Fruit fly (Drosophila melanogaster) whole organism, embryonic: ENCODE results near the gene CG8891.

Experiments used
- Abd-B ChIP-seq: fragments of 200-800 bp; sonication (Bioruptor generic); optimal IDR thresholded peaks from 2 replicates; lab custom pipeline; 2018; ENCODE audit warnings: missing biosample characterization, mild to moderate bottlenecking, missing genetic modification characterization, moderate library complexity
- B-H2 ChIP-seq: fragments of 200-800 bp; sonication (Bioruptor generic); optimal IDR thresholded peaks from 2 replicates; lab custom pipeline; 2018; ENCODE audit warnings: missing biosample characterization, mild to moderate bottlenecking, missing genetic modification characterization
- BEAF-32 ChIP-seq: fragments of 200-800 bp; sonication (Bioruptor generic); optimal IDR thresholded peaks from 3 replicates; lab custom pipeline; 2017; ENCODE audit warnings: missing biosample characterization, missing genetic modification characterization, mild to moderate bottlenecking, moderate library complexity, missing genetic modification reagents
- BtbVII ChIP-seq: fragments of 200-800 bp; sonication (Bioruptor generic); optimal IDR thresholded peaks from 3 replicates; lab custom pipeline; 2017; ENCODE audit warnings: missing biosample characterization, mild to moderate bottlenecking, missing genetic modification characterization
- CG10267 ChIP-seq: fragments of 200-800 bp; sonication (Bioruptor generic); optimal IDR thresholded peaks from 2 replicates; lab custom pipeline; 2018; ENCODE audit warnings: missing biosample characterization, mild to moderate bottlenecking, missing genetic modification characterization, moderate library complexity
- CG16813 ChIP-seq: fragments of 200-800 bp; sonication (Bioruptor generic); IDR thresholded peaks from 3 replicates; pipeline ENCODE4 v1.3.6; 2022; ENCODE audit warnings: missing biosample characterization, missing genetic modification characterization; ENCODE audit not compliant: partially characterized antibody
- CG17385 ChIP-seq: fragments of 200-800 bp; sonication (Bioruptor generic); optimal IDR thresholded peaks from 3 replicates; lab custom pipeline; 2018; ENCODE audit warnings: missing biosample characterization, mild to moderate bottlenecking, missing genetic modification characterization
- CG17802 ChIP-seq: fragments of 200-800 bp; sonication (Bioruptor generic); optimal IDR thresholded peaks from 2 replicates; lab custom pipeline; 2018; ENCODE audit warnings: missing biosample characterization, mild to moderate bottlenecking, missing genetic modification characterization, moderate library complexity
- CG17829 ChIP-seq: fragments of 200-800 bp; optimal IDR thresholded peaks from 2 replicates; lab custom pipeline; 2019; ENCODE audit warnings: missing biosample characterization, mild to moderate bottlenecking, missing genetic modification characterization, moderate library complexity
- CG2120 ChIP-seq: fragments of 200-800 bp; sonication (Bioruptor generic); optimal IDR thresholded peaks from 3 replicates; lab custom pipeline; 2016; ENCODE audit warnings: missing biosample characterization, missing genetic modification characterization
- CG30020 ChIP-seq: fragments of 200-800 bp; optimal IDR thresholded peaks from 2 replicates; lab custom pipeline; 2019; ENCODE audit warnings: missing biosample characterization, mild to moderate bottlenecking, missing genetic modification characterization, moderate library complexity
- CG34224 ChIP-seq: fragments of 200-800 bp; sonication (Bioruptor generic); IDR thresholded peaks from 3 replicates; pipeline ENCODE4 v1.3.6; 2022; ENCODE audit warnings: missing biosample characterization, missing genetic modification characterization; ENCODE audit not compliant: partially characterized antibody
- CG3995 ChIP-seq: fragments of 200-800 bp; sonication (Bioruptor generic); optimal IDR thresholded peaks from 3 replicates; lab custom pipeline; 2016; ENCODE audit warnings: missing biosample characterization, missing genetic modification characterization
- CG6683 ChIP-seq: fragments of 200-800 bp; sonication (Bioruptor generic); optimal IDR thresholded peaks from 2 replicates; lab custom pipeline; 2017; ENCODE audit warnings: missing biosample characterization, mild to moderate bottlenecking, missing genetic modification characterization, missing genetic modification reagents
- CG6689 ChIP-seq: fragments of 200-800 bp; sonication (Bioruptor generic); IDR thresholded peaks from 2 replicates; pipeline ENCODE4 v1.3.6; 2022; ENCODE audit warnings: missing biosample characterization, missing genetic modification characterization
- CHES-1-like ChIP-seq: fragments of 200-800 bp; sonication (Bioruptor generic); optimal IDR thresholded peaks from 2 replicates; lab custom pipeline; 2016; ENCODE audit warnings: missing biosample characterization, missing genetic modification characterization
- CTCF ChIP-seq: fragments of 200-800 bp; sonication (Bioruptor generic); optimal IDR thresholded peaks from 2 replicates; lab custom pipeline; 2017; ENCODE audit warnings: missing biosample characterization, mild to moderate bottlenecking, missing genetic modification characterization, moderate library complexity
- CoRest ChIP-seq: fragments of 200-800 bp; sonication (Bioruptor generic); optimal IDR thresholded peaks from 3 replicates; lab custom pipeline; 2018; ENCODE audit warnings: missing biosample characterization, mild to moderate bottlenecking, missing genetic modification characterization, moderate library complexity
- D19B ChIP-seq: fragments of 200-800 bp; sonication (Bioruptor generic); optimal IDR thresholded peaks from 2 replicates; lab custom pipeline; 2017; ENCODE audit warnings: missing biosample characterization, mild to moderate bottlenecking, missing genetic modification characterization
- Dip3 ChIP-seq: fragments of 200-800 bp; sonication (Bioruptor generic); optimal IDR thresholded peaks from 3 replicates; lab custom pipeline; 2016; ENCODE audit warnings: missing biosample characterization, missing genetic modification characterization
- Dp ChIP-seq: fragments of 200-800 bp; sonication (Bioruptor generic); optimal IDR thresholded peaks from 2 replicates; lab custom pipeline; 2018; ENCODE audit warnings: missing biosample characterization, mild to moderate bottlenecking, missing genetic modification characterization, moderate library complexity
- E2f2 ChIP-seq: fragments of 200-800 bp; sonication (Bioruptor generic); IDR thresholded peaks from 2 replicates; pipeline ENCODE4 v1.3.6; 2022; ENCODE audit warnings: missing biosample characterization, missing genetic modification characterization
- Fer1 ChIP-seq: fragments of 200-800 bp; sonication (Bioruptor generic); optimal IDR thresholded peaks from 2 replicates; lab custom pipeline; 2017; ENCODE audit warnings: missing biosample characterization, mild to moderate bottlenecking, missing genetic modification characterization
- HLH54F ChIP-seq: fragments of 200-800 bp; sonication (Bioruptor generic); optimal IDR thresholded peaks from 3 replicates; lab custom pipeline; 2016; ENCODE audit warnings: missing biosample characterization, missing genetic modification characterization
- HLHmδ ChIP-seq: fragments of 200-800 bp; sonication (Bioruptor generic); optimal IDR thresholded peaks from 2 replicates; lab custom pipeline; 2018; ENCODE audit warnings: missing biosample characterization, mild to moderate bottlenecking, missing genetic modification characterization, moderate library complexity
- MBD-R2 ChIP-seq: fragments of 200-800 bp; sonication (Bioruptor generic); IDR thresholded peaks from 2 replicates; pipeline ENCODE4 v1.3.6; 2022; ENCODE audit warnings: missing biosample characterization, missing genetic modification characterization
- NfI ChIP-seq: fragments of 200-800 bp; sonication (Bioruptor generic); optimal IDR thresholded peaks from 3 replicates; lab custom pipeline; 2018; ENCODE audit warnings: missing biosample characterization, mild to moderate bottlenecking, missing genetic modification characterization, moderate library complexity
- Pdp1 ChIP-seq, 2 experiments: fragments of 200-800 bp; sonication (Bioruptor generic); optimal IDR thresholded peaks; 3 replicates each; lab custom pipeline; 2016; ENCODE audit warnings: missing biosample characterization in 2 of 2, missing genetic modification characterization in 2 of 2, mild to moderate bottlenecking in 1 of 2, moderate library complexity in 1 of 2
- Ptx1 ChIP-seq: fragments of 200-800 bp; sonication (Bioruptor generic); IDR thresholded peaks from 2 replicates; pipeline ENCODE4 v1.3.6; 2022; ENCODE audit warnings: missing biosample characterization, missing genetic modification characterization
- Scr ChIP-seq: fragments of 200-800 bp; sonication (Bioruptor generic); IDR thresholded peaks from 2 replicates; pipeline ENCODE4 v1.3.6; 2022; ENCODE audit warnings: missing biosample characterization, missing genetic modification characterization; ENCODE audit not compliant: partially characterized antibody
- Trl ChIP-seq, 3 experiments: fragments of >200 bp in 2 of 3; fragments of 200-800 bp in 1 of 3; sonication (Bioruptor generic) in 1 of 3; optimal IDR thresholded peaks; 2 replicates in 1 of 3; 3 replicates in 2 of 3; lab custom pipeline; 2016 to 2017; ENCODE audit warnings: missing biosample characterization in 1 of 3, missing genetic modification characterization in 1 of 3
- YL-1 ChIP-seq: fragments of 200-800 bp; sonication (Bioruptor generic); optimal IDR thresholded peaks from 3 replicates; lab custom pipeline; 2017; ENCODE audit warnings: missing biosample characterization, mild to moderate bottlenecking, missing genetic modification characterization
- bbx ChIP-seq: fragments of 200-800 bp; sonication (Bioruptor generic); IDR thresholded peaks from 2 replicates; pipeline ENCODE4 v1.3.6; 2022; ENCODE audit warnings: missing biosample characterization, missing genetic modification characterization; ENCODE audit not compliant: partially characterized antibody
- bcd ChIP-seq: fragments of 200-800 bp; sonication (Bioruptor generic); optimal IDR thresholded peaks from 2 replicates; lab custom pipeline; 2017; ENCODE audit warnings: missing biosample characterization, mild to moderate bottlenecking, missing genetic modification characterization
- bsh ChIP-seq, 2 experiments: fragments of 200-800 bp; sonication (Bioruptor generic); optimal IDR thresholded peaks; 2 replicates each; lab custom pipeline; 2017 to 2018; ENCODE audit warnings: mild to moderate bottlenecking in 2 of 2, missing biosample characterization in 2 of 2, missing genetic modification characterization in 2 of 2, moderate library complexity in 1 of 2
- chm ChIP-seq: fragments of 200-800 bp; sonication (Bioruptor generic); IDR thresholded peaks from 2 replicates; pipeline ENCODE4 v1.3.6; 2022; ENCODE audit warnings: missing biosample characterization, missing genetic modification characterization
- da ChIP-seq: fragments of 200-800 bp; sonication (Bioruptor generic); optimal IDR thresholded peaks from 2 replicates; lab custom pipeline; 2016; ENCODE audit warnings: missing biosample characterization, missing genetic modification characterization
- fu2 ChIP-seq: fragments of 200-800 bp; sonication (Bioruptor generic); optimal IDR thresholded peaks from 2 replicates; lab custom pipeline; 2016; ENCODE audit warnings: missing biosample characterization, missing genetic modification characterization
- gfzf ChIP-seq: fragments of 200-800 bp; sonication (Bioruptor generic); optimal IDR thresholded peaks from 2 replicates; lab custom pipeline; 2016; ENCODE audit warnings: missing biosample characterization, mild to moderate bottlenecking, missing genetic modification characterization, moderate library complexity
- lab ChIP-seq: fragments of 200-800 bp; sonication (Bioruptor generic); optimal IDR thresholded peaks from 3 replicates; lab custom pipeline; 2017; ENCODE audit warnings: missing biosample characterization, missing genetic modification characterization, mild to moderate bottlenecking, moderate library complexity, missing genetic modification reagents
- lilli ChIP-seq: fragments of 200-800 bp; sonication (Bioruptor generic); optimal IDR thresholded peaks from 3 replicates; lab custom pipeline; 2016; ENCODE audit warnings: missing biosample characterization, missing genetic modification characterization
- phol ChIP-seq: fragments of 200-800 bp; sonication (Bioruptor generic); optimal IDR thresholded peaks from 3 replicates; lab custom pipeline; 2018; ENCODE audit warnings: missing biosample characterization, mild to moderate bottlenecking, missing genetic modification characterization, moderate library complexity
- slbo ChIP-seq: fragments of 200-800 bp; sonication (Bioruptor generic); IDR thresholded peaks from 2 replicates; pipeline ENCODE4 v1.3.6; 2022; ENCODE audit warnings: missing biosample characterization, missing genetic modification characterization
- sna ChIP-seq: fragments of 200-800 bp; sonication (Bioruptor generic); IDR thresholded peaks from 2 replicates; pipeline ENCODE4 v1.3.6; 2022; ENCODE audit warnings: missing biosample characterization, missing genetic modification characterization; ENCODE audit not compliant: partially characterized antibody
- sug ChIP-seq: fragments of 200-800 bp; optimal IDR thresholded peaks from 2 replicates; lab custom pipeline; 2019; ENCODE audit warnings: missing biosample characterization, mild to moderate bottlenecking, missing genetic modification characterization, moderate library complexity
- trem ChIP-seq: fragments of 200-800 bp; optimal IDR thresholded peaks from 3 replicates; lab custom pipeline; 2019; ENCODE audit warnings: missing biosample characterization, mild to moderate bottlenecking, missing genetic modification characterization, moderate library complexity
- unc-4 ChIP-seq: fragments of 200-800 bp; sonication (Bioruptor generic); IDR thresholded peaks from 2 replicates; pipeline ENCODE4 v1.3.6; 2022; ENCODE audit warnings: missing biosample characterization, missing genetic modification characterization; ENCODE audit not compliant: partially characterized antibody

Gene CG8891

dm6 chr2L:4973731-4974415, 5.3 kb downstream of the CG8891 start, which contains the start of gene mRpL28 (continued):
- TF ChIP-seq Abd-B (GFP tag; lab: Kevin White, UChicago): no peak
- TF ChIP-seq YL-1 (GFP tag; lab: Kevin White, UChicago): peak; percentile 89
- TF ChIP-seq CG30020 (tag; lab: Kevin White, UChicago): peak; percentile 39
- peak; percentile 29 for TF ChIP-seq CG3995 (GFP tag; lab: Kevin White, UChicago)
- TF ChIP-seq CHES-1-like: peak; percentile 27
- peak; percentile 56; the same call in 1 of the 2 replicates for TF ChIP-seq bbx (GFP tag; lab: Robert Waterston, UW)
- 0 out of 2 replicates have a peak, but pooled peaks have one; percentile 7 for TF ChIP-seq E2f2 (GFP tag; lab: Robert Waterston, UW)
- TF ChIP-seq slbo (GFP tag; lab: Robert Waterston, UW): peak; percentile 42; the same call in 1 of the 2 replicates
- peak; percentile 48 for TF ChIP-seq sug (tag; lab: Kevin White, UChicago)
- peak; percentile 11 for TF ChIP-seq Dp
- TF ChIP-seq fu2 (GFP tag; lab: Kevin White, UChicago): no peak
- no peak for TF ChIP-seq Trl (optimal IDR thresholded peaks at IDR 0.05; lab: Kevin White, UChicago)
- TF ChIP-seq Trl (GFP tag; optimal IDR thresholded peaks at IDR 0.05; lab: Kevin White, UChicago): peak; percentile 15
- TF ChIP-seq Ptx1 (GFP tag; lab: Robert Waterston, UW): 0 out of 2 replicates have a peak, but pooled peaks have one; percentile 36
- TF ChIP-seq CoRest (tag; lab: Kevin White, UChicago): peak; percentile 26
- peak; percentile 50 for TF ChIP-seq Fer1
- peak in 1 of 2 experiments; percentile 18 for TF ChIP-seq bsh (GFP tag; optimal IDR thresholded peaks at IDR 0.05; lab: Kevin White, UChicago)
- TF ChIP-seq gfzf: peak; percentile 13
- TF ChIP-seq Dip3 (GFP tag; lab: Kevin White, UChicago): peak; percentile 26
- peak; percentile 3 for TF ChIP-seq CTCF (GFP tag; lab: Kevin White, UChicago)
- TF ChIP-seq unc-4 (GFP tag; lab: Robert Waterston, UW): peak; percentile 54
- TF ChIP-seq CG34224 (GFP tag; lab: Robert Waterston, UW): peak; percentile 71
- TF ChIP-seq CG6689 (GFP tag; lab: Robert Waterston, UW): 0 out of 2 replicates have a peak, but pooled peaks have one; percentile 4
- TF ChIP-seq CG17802: peak; percentile 4
- TF ChIP-seq D19B: no peak
- TF ChIP-seq BEAF-32: peak; percentile 40
- peak; percentile 70 for TF ChIP-seq phol
- no peak for TF ChIP-seq NfI (GFP tag; lab: Kevin White, UChicago)
- TF ChIP-seq CG6683 (GFP tag; lab: Kevin White, UChicago): peak; percentile 20
- TF ChIP-seq Pdp1 (GFP tag; optimal IDR thresholded peaks at IDR 0.05; lab: Kevin White, UChicago): peak in 1 of 2 experiments; percentile 97
- no peak for TF ChIP-seq bcd (GFP tag; lab: Kevin White, UChicago)
- peak; percentile 12 for TF ChIP-seq lilli
- peak; percentile 58 for TF ChIP-seq CG2120 (GFP tag; lab: Kevin White, UChicago)
- peak; percentile 20; the same call in 1 of the 3 replicates for TF ChIP-seq CG16813 (GFP tag; lab: Robert Waterston, UW)
- peak; percentile 98 for TF ChIP-seq CG17385 (GFP tag; lab: Kevin White, UChicago)
- peak; percentile 92 for TF ChIP-seq MBD-R2
- TF ChIP-seq HLHmδ (GFP tag; lab: Kevin White, UChicago): no peak
- peak; percentile 7 for TF ChIP-seq CG17829 (tag; lab: Kevin White, UChicago)
- peak; percentile 43 for TF ChIP-seq B-H2
- no peak for TF ChIP-seq da (GFP tag; lab: Kevin White, UChicago)
- TF ChIP-seq HLH54F (GFP tag; lab: Kevin White, UChicago): peak; percentile 27
- no peak for TF ChIP-seq lab (GFP tag; lab: Kevin White, UChicago)
- TF ChIP-seq trem (tag; lab: Kevin White, UChicago): peak; percentile 49
- peak; percentile 20; the same call in 1 of the 2 replicates for TF ChIP-seq chm (GFP tag; lab: Robert Waterston, UW)
- peak; percentile 14 for TF ChIP-seq BtbVII (GFP tag; lab: Kevin White, UChicago)
- peak; percentile 45; the same call in 1 of the 2 replicates for TF ChIP-seq sna (GFP tag; lab: Robert Waterston, UW)
- TF ChIP-seq Scr (GFP tag; lab: Robert Waterston, UW): peak; percentile 44; the same call in 1 of the 2 replicates
- TF ChIP-seq CG10267 (tag; lab: Kevin White, UChicago): peak; percentile 29
